Fruit fly (Drosophila melanogaster) whole organism, prepupa: ENCODE data around the gene CG33169.

ENCODE experiments used
- CG10631 ChIP-seq: fragments of 200-800 bp; sonication (Bioruptor generic); optimal IDR thresholded peaks from 2 replicates; lab custom pipeline; 2016; ENCODE audit warnings: missing biosample characterization, missing genetic modification characterization
- CG11294 ChIP-seq: fragments of 200-800 bp; sonication (Bioruptor generic); IDR thresholded peaks from 2 replicates; pipeline ENCODE4 v1.3.6; 2022; ENCODE audit warnings: missing biosample characterization, missing genetic modification characterization
- CG11762 ChIP-seq: fragments of 200-800 bp; sonication (Bioruptor generic); optimal IDR thresholded peaks from 3 replicates; lab custom pipeline; 2016; ENCODE audit warnings: missing biosample characterization, missing genetic modification characterization; ENCODE audit not compliant: insufficient read depth
- CG11902 ChIP-seq: fragments of 200-800 bp; sonication (Bioruptor generic); optimal IDR thresholded peaks from 3 replicates; lab custom pipeline; 2016; ENCODE audit warnings: missing biosample characterization, missing genetic modification characterization
- CG15336 ChIP-seq: fragments of 200-800 bp; sonication (Bioruptor generic); IDR thresholded peaks from 2 replicates; pipeline ENCODE4 v1.3.6; 2022; ENCODE audit warnings: missing biosample characterization, missing genetic modification characterization
- CG1621 ChIP-seq: fragments of 200-800 bp; sonication (Bioruptor generic); optimal IDR thresholded peaks from 3 replicates; lab custom pipeline; 2018; ENCODE audit warnings: missing biosample characterization, mild to moderate bottlenecking, missing genetic modification characterization
- CG16779 ChIP-seq: fragments of 200-800 bp; sonication (Bioruptor generic); optimal IDR thresholded peaks from 3 replicates; lab custom pipeline; 2017; ENCODE audit warnings: missing biosample characterization, mild to moderate bottlenecking, missing genetic modification characterization
- CG3032 ChIP-seq: fragments of 200-800 bp; optimal IDR thresholded peaks from 2 replicates; lab custom pipeline; 2019; ENCODE audit warnings: missing biosample characterization, mild to moderate bottlenecking, missing genetic modification characterization, moderate library complexity
- CG31627 ChIP-seq: fragments of 200-800 bp; sonication (Bioruptor generic); optimal IDR thresholded peaks from 3 replicates; lab custom pipeline; 2016; ENCODE audit warnings: missing biosample characterization, missing genetic modification characterization
- CG32006 ChIP-seq: fragments of 200-800 bp; sonication (Bioruptor generic); optimal IDR thresholded peaks from 3 replicates; lab custom pipeline; 2017; ENCODE audit warnings: missing biosample characterization, mild to moderate bottlenecking, missing genetic modification characterization
- CG3919 ChIP-seq: fragments of 200-800 bp; sonication (Bioruptor generic); optimal IDR thresholded peaks from 3 replicates; lab custom pipeline; 2016; ENCODE audit warnings: missing biosample characterization, missing genetic modification characterization
- CG4318 ChIP-seq: fragments of 200-800 bp; sonication (Bioruptor generic); optimal IDR thresholded peaks from 3 replicates; lab custom pipeline; 2017; ENCODE audit warnings: missing biosample characterization, mild to moderate bottlenecking, missing genetic modification characterization
- CG6163 ChIP-seq: fragments of 200-800 bp; sonication (Bioruptor generic); IDR thresholded peaks from 3 replicates; pipeline ENCODE4 v1.3.6; 2022; ENCODE audit warnings: missing biosample characterization, missing genetic modification characterization
- CG6276 ChIP-seq: fragments of 200-800 bp; sonication (Bioruptor generic); optimal IDR thresholded peaks from 2 replicates; lab custom pipeline; 2017; ENCODE audit warnings: missing biosample characterization, mild to moderate bottlenecking, missing genetic modification characterization
- CG6808 ChIP-seq: fragments of 200-800 bp; sonication (Bioruptor generic); optimal IDR thresholded peaks from 3 replicates; lab custom pipeline; 2017; ENCODE audit warnings: missing biosample characterization, missing genetic modification characterization, mild to moderate bottlenecking, moderate library complexity, missing genetic modification reagents
- CG6854 ChIP-seq: fragments of 200-800 bp; sonication (Bioruptor generic); optimal IDR thresholded peaks from 2 replicates; lab custom pipeline; 2017; ENCODE audit warnings: missing biosample characterization, mild to moderate bottlenecking, missing genetic modification characterization
- CG7368 ChIP-seq: fragments of 200-800 bp; sonication (Bioruptor generic); optimal IDR thresholded peaks from 3 replicates; lab custom pipeline; 2016; ENCODE audit warnings: missing biosample characterization, missing genetic modification characterization
- CG8119 ChIP-seq: fragments of 200-800 bp; sonication (Bioruptor generic); IDR thresholded peaks from 3 replicates; pipeline ENCODE4 v1.3.6; 2022; ENCODE audit warnings: missing biosample characterization, missing genetic modification characterization
- CG8632 ChIP-seq: fragments of 200-800 bp; sonication (Bioruptor generic); optimal IDR thresholded peaks from 3 replicates; lab custom pipeline; 2016; ENCODE audit warnings: missing biosample characterization, missing genetic modification characterization
- CG9139 ChIP-seq: fragments of 200-800 bp; sonication (Bioruptor generic); optimal IDR thresholded peaks from 3 replicates; lab custom pipeline; 2017; ENCODE audit warnings: missing biosample characterization, mild to moderate bottlenecking, missing genetic modification characterization
- Eip75B ChIP-seq: fragments of 200-800 bp; sonication (Bioruptor generic); optimal IDR thresholded peaks from 3 replicates; lab custom pipeline; 2016; ENCODE audit warnings: missing biosample characterization, missing genetic modification characterization
- Eip78C ChIP-seq: fragments of 200-800 bp; sonication (Bioruptor generic); peaks from one replicate; lab custom pipeline; 2016; ENCODE audit warnings: missing biosample characterization, missing genetic modification characterization
- Eip93F ChIP-seq: fragments of 200-800 bp; sonication (Bioruptor generic); optimal IDR thresholded peaks from 2 replicates; lab custom pipeline; 2016; ENCODE audit warnings: missing biosample characterization, mild to moderate bottlenecking, missing genetic modification characterization
- Ets21C ChIP-seq: fragments of 200-800 bp; sonication (Bioruptor generic); optimal IDR thresholded peaks from 3 replicates; lab custom pipeline; 2016; ENCODE audit warnings: missing biosample characterization, missing genetic modification characterization
- Ets96B ChIP-seq: fragments of 200-800 bp; optimal IDR thresholded peaks from 2 replicates; lab custom pipeline; 2019; ENCODE audit warnings: missing biosample characterization, mild to moderate bottlenecking, missing genetic modification characterization, moderate library complexity
- Gug ChIP-seq: fragments of 200-800 bp; sonication (Bioruptor generic); IDR thresholded peaks from 2 replicates; pipeline ENCODE4 v1.3.6; 2022; ENCODE audit warnings: missing biosample characterization, missing genetic modification characterization
- Hr38 ChIP-seq: sonication (Bioruptor generic); optimal IDR thresholded peaks from 2 replicates; lab custom pipeline; 2016; ENCODE audit warnings: missing biosample characterization, missing genetic modification characterization
- Lpt ChIP-seq: fragments of 200-800 bp; sonication (Bioruptor generic); optimal IDR thresholded peaks from 3 replicates; lab custom pipeline; 2016; ENCODE audit warnings: missing biosample characterization, missing genetic modification characterization
- OdsH ChIP-seq: fragments of 200-800 bp; sonication (Bioruptor generic); optimal IDR thresholded peaks from 3 replicates; lab custom pipeline; 2016; ENCODE audit warnings: missing biosample characterization, missing genetic modification characterization
- Smox ChIP-seq: fragments of 200-800 bp; sonication (Bioruptor generic); optimal IDR thresholded peaks from 3 replicates; lab custom pipeline; 2016; ENCODE audit warnings: missing biosample characterization, missing genetic modification characterization
- Sox14 ChIP-seq: fragments of 200-800 bp; sonication (Bioruptor generic); optimal IDR thresholded peaks from 3 replicates; lab custom pipeline; 2016; ENCODE audit warnings: missing biosample characterization, missing genetic modification characterization
- Sox15 ChIP-seq: fragments of 200-800 bp; sonication (Bioruptor generic); optimal IDR thresholded peaks from 3 replicates; lab custom pipeline; 2016; ENCODE audit warnings: missing biosample characterization, missing genetic modification characterization
- achi ChIP-seq: fragments of 200-800 bp; sonication (Bioruptor generic); optimal IDR thresholded peaks from 3 replicates; lab custom pipeline; 2016; ENCODE audit warnings: missing biosample characterization, missing genetic modification characterization
- acj6 ChIP-seq: fragments of 200-800 bp; sonication (Bioruptor generic); optimal IDR thresholded peaks from 3 replicates; lab custom pipeline; 2016; ENCODE audit warnings: missing biosample characterization, missing genetic modification characterization
- cyc ChIP-seq: fragments of 200-800 bp; sonication (Bioruptor generic); optimal IDR thresholded peaks from 3 replicates; lab custom pipeline; 2016; ENCODE audit warnings: missing biosample characterization, missing genetic modification characterization
- dac ChIP-seq: fragments of 200-800 bp; sonication (Bioruptor generic); optimal IDR thresholded peaks from 2 replicates; lab custom pipeline; 2017; ENCODE audit warnings: missing biosample characterization, mild to moderate bottlenecking, missing genetic modification characterization
- eg ChIP-seq: fragments of 200-800 bp; sonication (Bioruptor generic); IDR thresholded peaks from 3 replicates; pipeline ENCODE4 v1.3.6; 2022; ENCODE audit warnings: missing biosample characterization, missing genetic modification characterization
- esn ChIP-seq: fragments of 200-800 bp; sonication (Bioruptor generic); optimal IDR thresholded peaks from 2 replicates; lab custom pipeline; 2016; ENCODE audit warnings: missing biosample characterization, mild to moderate bottlenecking, missing genetic modification characterization, moderate library complexity
- fd59A ChIP-seq: fragments of 200-800 bp; sonication (Bioruptor generic); optimal IDR thresholded peaks from 2 replicates; lab custom pipeline; 2017; ENCODE audit warnings: missing biosample characterization, mild to moderate bottlenecking, missing genetic modification characterization, missing genetic modification reagents
- fd85E ChIP-seq: fragments of 200-800 bp; sonication (Bioruptor generic); optimal IDR thresholded peaks from 3 replicates; lab custom pipeline; 2016; ENCODE audit warnings: missing biosample characterization, missing genetic modification characterization
- fkh ChIP-seq: fragments of 200-800 bp; sonication (Bioruptor generic); optimal IDR thresholded peaks from 3 replicates; lab custom pipeline; 2017; ENCODE audit warnings: missing biosample characterization, mild to moderate bottlenecking, missing genetic modification characterization, moderate library complexity
- salr ChIP-seq, 2 experiments: fragments of 200-800 bp; sonication (Bioruptor generic); optimal IDR thresholded peaks; 3 replicates each; lab custom pipeline; 2016 to 2018; ENCODE audit warnings: missing biosample characterization in 2 of 2, missing genetic modification characterization in 2 of 2, mild to moderate bottlenecking in 1 of 2
- ss ChIP-seq, 2 experiments: fragments of 200-800 bp; sonication (Bioruptor generic); optimal IDR thresholded peaks; 2 replicates in 1 of 2; 3 replicates in 1 of 2; lab custom pipeline; 2017 to 2018; ENCODE audit warnings: mild to moderate bottlenecking in 2 of 2, missing biosample characterization in 2 of 2, missing genetic modification characterization in 2 of 2, moderate library complexity in 1 of 2
- svp ChIP-seq: fragments of 200-800 bp; sonication (Bioruptor generic); peaks from one replicate; lab custom pipeline; 2016; ENCODE audit warnings: missing biosample characterization, missing genetic modification characterization
- topi ChIP-seq: fragments of 200-800 bp; sonication (Bioruptor generic); optimal IDR thresholded peaks from 3 replicates; lab custom pipeline; 2016; ENCODE audit warnings: missing biosample characterization, missing genetic modification characterization
- vri ChIP-seq: fragments of 200-800 bp; sonication (Bioruptor generic); optimal IDR thresholded peaks from 3 replicates; lab custom pipeline; 2016; ENCODE audit warnings: missing biosample characterization, mild to moderate bottlenecking, missing genetic modification characterization

Gene CG33169

DNA sequence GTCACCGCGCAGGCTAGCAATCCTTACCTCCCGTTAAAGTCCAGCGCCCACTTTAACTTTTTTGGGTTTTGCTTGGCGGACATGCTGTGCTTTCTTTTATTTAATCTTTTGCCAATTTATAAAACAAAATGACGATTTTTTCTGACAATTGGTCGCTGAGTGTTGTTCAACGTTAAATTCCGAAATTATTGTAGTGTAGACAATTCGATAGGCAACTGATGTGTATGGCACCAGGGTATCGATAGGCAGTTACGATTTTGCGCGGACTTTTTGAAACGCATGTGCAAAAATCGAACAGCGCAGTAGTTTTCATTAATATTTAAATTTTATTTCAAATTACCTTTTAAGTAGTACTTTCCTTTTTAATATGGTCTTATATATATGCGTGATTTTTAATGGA lies 4.4 kb downstream of the CG33169 start, which contains the start of gene EMC4 (continued):
- TF ChIP-seq CG32006 (GFP tag; lab: Kevin White, UChicago) (no peak), CG16779 (tag; lab: Kevin White, UChicago) (no peak), Sox15 (GFP tag; lab: Kevin White, UChicago) (no peak), Smox (GFP tag; lab: Kevin White, UChicago) (no peak), Lpt (no peak)

DNA sequence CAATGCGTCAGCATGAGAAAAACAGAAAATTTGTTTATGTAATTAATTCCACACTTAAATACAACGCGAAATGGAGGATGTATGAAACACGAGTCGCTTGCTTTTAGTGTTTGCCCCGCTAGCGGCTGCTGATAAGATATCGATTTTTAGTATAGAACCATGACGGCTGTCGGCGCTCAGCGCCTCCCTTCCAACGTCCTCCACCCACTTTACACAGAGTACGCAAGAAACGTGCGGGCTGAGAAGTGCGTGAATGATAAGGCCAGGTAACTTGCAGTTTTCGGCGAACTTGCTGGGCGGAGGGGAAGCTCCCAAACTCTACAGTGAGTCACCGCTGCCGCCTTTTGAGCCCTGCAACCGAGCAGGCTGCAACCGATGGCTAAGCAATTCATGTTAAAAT lies 6.7 kb downstream of the CG33169 start:
- TF ChIP-seq CG6854 (no peak), svp (no peak), vri (GFP tag; lab: Kevin White, UChicago) (peak; percentile 71)

dm6 chr3L:22871030-22871844 lies 7.6 kb downstream of the CG33169 start:
- TF ChIP-seq CG11762 (no peak), Smox (GFP tag; lab: Kevin White, UChicago) (no peak), fkh (GFP tag; lab: Kevin White, UChicago) (no peak), Eip78C (GFP tag; lab: Kevin White, UChicago) (peak; percentile 42), acj6 (GFP tag; lab: Kevin White, UChicago) (no peak), CG10631 (no peak), Gug (GFP tag; lab: Robert Waterston, UW) (0 out of 2 replicates have a peak, but pooled peaks have one; percentile 18), CG32006 (GFP tag; lab: Kevin White, UChicago) (no peak), CG6808 (GFP tag; lab: Kevin White, UChicago) (peak; percentile 16), Eip93F (GFP tag; lab: Kevin White, UChicago) (no peak), CG6276 (GFP tag; lab: Kevin White, UChicago) (no peak), CG7368 (GFP tag; lab: Kevin White, UChicago) (no peak), CG6854 (no peak), salr (GFP tag; optimal IDR thresholded peaks at IDR 0.05; lab: Kevin White, UChicago) (no peak), OdsH (GFP tag; lab: Kevin White, UChicago) (no peak), CG11902 (GFP tag; lab: Kevin White, UChicago) (no peak), CG3032 (tag; lab: Kevin White, UChicago) (peak; percentile 2), vri (GFP tag; lab: Kevin White, UChicago) (no peak), CG11294 (GFP tag; lab: Robert Waterston, UW) (no peak), CG8632 (GFP tag; lab: Kevin White, UChicago) (no peak), CG9139 (GFP tag; lab: Kevin White, UChicago) (no peak), Ets21C (peak; percentile 12), Sox15 (GFP tag; lab: Kevin White, UChicago) (no peak), Eip75B (GFP tag; lab: Kevin White, UChicago) (no peak), CG4318 (GFP tag; lab: Kevin White, UChicago) (no peak), fd59A (GFP tag; lab: Kevin White, UChicago) (no peak), achi (GFP tag; lab: Kevin White, UChicago) (no peak), cyc (GFP tag; lab: Kevin White, UChicago) (no peak), Sox14 (GFP tag; lab: Kevin White, UChicago) (peak; percentile 7), CG8119 (GFP tag; lab: Robert Waterston, UW) (0 out of 3 replicates have a peak, but pooled peaks have one; percentile 34), dac (GFP tag; lab: Kevin White, UChicago) (no peak), fd85E (no peak), esn (GFP tag; lab: Kevin White, UChicago) (no peak), topi (no peak), eg (GFP tag; lab: Robert Waterston, UW) (no peak), Hr38 (GFP tag; lab: Kevin White, UChicago) (no peak), CG3919 (GFP tag; lab: Kevin White, UChicago) (no peak), ss (GFP tag; optimal IDR thresholded peaks at IDR 0.05; lab: Kevin White, UChicago) (peak; percentile 20 to 22), CG16779 (tag; lab: Kevin White, UChicago) (no peak), svp (peak; percentile 97), CG1621 (tag; lab: Kevin White, UChicago) (peak; percentile 27), Ets96B (no peak), CG15336 (no peak), CG6163 (GFP tag; lab: Robert Waterston, UW) (no peak), CG31627 (GFP tag; lab: Kevin White, UChicago) (no peak)
